Worm (Caenorhabditis elegans) whole organism, L4/young adult: ENCODE results near the gene oac-24.

Experiments used
- W03F9.2 ChIP-seq: fragments of 150-350 bp; optimal IDR thresholded peaks from 2 replicates; lab custom pipeline; 2014; ENCODE audit warnings: missing biosample characterization, missing genetic modification characterization
- dao-5 ChIP-seq: sonication (generic microtip); optimal IDR thresholded peaks from 2 replicates; lab custom pipeline; 2016; ENCODE audit warnings: missing genotype, missing genetic modification characterization, moderate library complexity, missing compliant biosample characterization
- him-1 ChIP-seq: sonication (generic microtip); optimal IDR thresholded peaks from 2 replicates; lab custom pipeline; 2016; ENCODE audit warnings: missing genotype, missing genetic modification reagents, missing genetic modification characterization, missing compliant biosample characterization

ce11 chrV:4698675-4699074, 11.9 kb upstream of the oac-24 start:
- TF ChIP-seq him-1 (tag; lab: Kevin White, UChicago) (no peak), W03F9.2 (tag; lab: Kevin White, UChicago) (no peak), dao-5 (tag; lab: Kevin White, UChicago) (no peak)
